Fruit fly (Drosophila melanogaster) whole organism, embryonic: ENCODE results near the gene CG12538.

Experiments used
- ATbp ChIP-seq: fragments of 200-800 bp; sonication (Bioruptor generic); optimal IDR thresholded peaks from 2 replicates; lab custom pipeline; 2017; ENCODE audit warnings: missing biosample characterization, mild to moderate bottlenecking, missing genetic modification characterization, missing genetic modification reagents
- B-H2 ChIP-seq: fragments of 200-800 bp; sonication (Bioruptor generic); optimal IDR thresholded peaks from 2 replicates; lab custom pipeline; 2018; ENCODE audit warnings: missing biosample characterization, mild to moderate bottlenecking, missing genetic modification characterization
- CG10366 ChIP-seq: fragments of 200-800 bp; sonication (Bioruptor generic); IDR thresholded peaks from 2 replicates; pipeline ENCODE4 v1.3.6; 2022; ENCODE audit warnings: missing biosample characterization, missing genetic modification characterization
- CG10431 ChIP-seq: fragments of 200-800 bp; sonication (Bioruptor generic); optimal IDR thresholded peaks from 3 replicates; lab custom pipeline; 2018; ENCODE audit warnings: missing biosample characterization, mild to moderate bottlenecking, missing genetic modification characterization
- CG10543 ChIP-seq: fragments of 200-800 bp; sonication (Bioruptor generic); optimal IDR thresholded peaks from 3 replicates; lab custom pipeline; 2017; ENCODE audit warnings: missing biosample characterization, mild to moderate bottlenecking, missing genetic modification characterization, moderate library complexity
- CG11247 ChIP-seq: fragments of 200-800 bp; sonication (Bioruptor generic); IDR thresholded peaks from 2 replicates; pipeline ENCODE4 v1.3.6; 2022; ENCODE audit warnings: missing biosample characterization, missing genetic modification characterization
- CG14965 ChIP-seq: fragments of 200-800 bp; sonication (Bioruptor generic); optimal IDR thresholded peaks from 2 replicates; lab custom pipeline; 2016; ENCODE audit warnings: missing biosample characterization, missing genetic modification characterization, borderline replicate concordance
- CG15011 ChIP-seq: fragments of 200-800 bp; sonication (Bioruptor generic); optimal IDR thresholded peaks from 3 replicates; lab custom pipeline; 2018; ENCODE audit warnings: missing biosample characterization, mild to moderate bottlenecking, missing genetic modification characterization
- CG1603 ChIP-seq: fragments of 200-800 bp; sonication (Bioruptor generic); optimal IDR thresholded peaks from 2 replicates; lab custom pipeline; 2019; ENCODE audit warnings: missing biosample characterization, mild to moderate bottlenecking, missing genetic modification characterization, moderate library complexity
- CG16813 ChIP-seq: fragments of 200-800 bp; sonication (Bioruptor generic); IDR thresholded peaks from 3 replicates; pipeline ENCODE4 v1.3.6; 2022; ENCODE audit warnings: missing biosample characterization, missing genetic modification characterization; ENCODE audit not compliant: partially characterized antibody
- CG16863 ChIP-seq: fragments of 200-800 bp; sonication (Bioruptor generic); optimal IDR thresholded peaks from 3 replicates; lab custom pipeline; 2016; ENCODE audit warnings: missing biosample characterization, missing genetic modification characterization
- CG17328 ChIP-seq: fragments of 200-800 bp; sonication (Bioruptor generic); IDR thresholded peaks from 2 replicates; pipeline ENCODE4 v1.3.6; 2022; ENCODE audit warnings: missing biosample characterization, missing genetic modification characterization
- CG17359 ChIP-seq: fragments of 200-800 bp; sonication (Bioruptor generic); optimal IDR thresholded peaks from 3 replicates; lab custom pipeline; 2018; ENCODE audit warnings: missing biosample characterization, mild to moderate bottlenecking, missing genetic modification characterization, moderate library complexity
- CG17829 ChIP-seq: fragments of 200-800 bp; optimal IDR thresholded peaks from 2 replicates; lab custom pipeline; 2019; ENCODE audit warnings: missing biosample characterization, mild to moderate bottlenecking, missing genetic modification characterization, moderate library complexity
- CG18599 ChIP-seq: fragments of 200-800 bp; sonication (Bioruptor generic); optimal IDR thresholded peaks from 3 replicates; lab custom pipeline; 2017; ENCODE audit warnings: missing biosample characterization, missing genetic modification characterization, mild to moderate bottlenecking, moderate library complexity, missing genetic modification reagents
- CG2712 ChIP-seq: fragments of 200-800 bp; optimal IDR thresholded peaks from 3 replicates; lab custom pipeline; 2019; ENCODE audit warnings: missing biosample characterization, mild to moderate bottlenecking, missing genetic modification characterization, moderate library complexity
- CG31365 ChIP-seq: fragments of 200-800 bp; sonication (Bioruptor generic); optimal IDR thresholded peaks from 2 replicates; lab custom pipeline; 2018; ENCODE audit warnings: missing biosample characterization, mild to moderate bottlenecking, missing genetic modification characterization
- CG4328 ChIP-seq: fragments of 200-800 bp; sonication (Bioruptor generic); optimal IDR thresholded peaks from 3 replicates; lab custom pipeline; 2017; ENCODE audit warnings: missing biosample characterization, missing genetic modification reagents, missing genetic modification characterization
- CG4820 ChIP-seq: fragments of 200-800 bp; sonication (Bioruptor generic); optimal IDR thresholded peaks from 3 replicates; lab custom pipeline; 2016; ENCODE audit warnings: missing biosample characterization, missing genetic modification characterization
- CG7928 ChIP-seq: fragments of 200-800 bp; sonication (Bioruptor generic); optimal IDR thresholded peaks from 2 replicates; lab custom pipeline; 2017; ENCODE audit warnings: missing biosample characterization, mild to moderate bottlenecking, missing genetic modification characterization
- CG8388 ChIP-seq: fragments of 200-800 bp; sonication (Bioruptor generic); optimal IDR thresholded peaks from 2 replicates; lab custom pipeline; 2019; ENCODE audit warnings: missing biosample characterization, mild to moderate bottlenecking, missing genetic modification characterization, moderate library complexity
- CG9727 ChIP-seq: fragments of 200-800 bp; sonication (Bioruptor generic); optimal IDR thresholded peaks from 3 replicates; lab custom pipeline; 2017; ENCODE audit warnings: missing biosample characterization, mild to moderate bottlenecking, missing genetic modification characterization
- CG9797 ChIP-seq: fragments of 200-800 bp; sonication (Bioruptor generic); optimal IDR thresholded peaks from 3 replicates; lab custom pipeline; 2018; ENCODE audit warnings: missing biosample characterization, mild to moderate bottlenecking, missing genetic modification characterization
- CHES-1-like ChIP-seq: fragments of 200-800 bp; sonication (Bioruptor generic); optimal IDR thresholded peaks from 2 replicates; lab custom pipeline; 2016; ENCODE audit warnings: missing biosample characterization, missing genetic modification characterization
- Dek ChIP-seq: fragments of 200-800 bp; sonication (Bioruptor generic); optimal IDR thresholded peaks from 3 replicates; lab custom pipeline; 2019; ENCODE audit warnings: missing biosample characterization, mild to moderate bottlenecking, missing genetic modification characterization, moderate library complexity
- Dll ChIP-seq: fragments of 200-800 bp; sonication (Bioruptor generic); IDR thresholded peaks from 4 replicates; pipeline ENCODE4 v1.3.6; 2022; ENCODE audit warnings: missing biosample characterization, missing genetic modification characterization; ENCODE audit not compliant: partially characterized antibody
- ERR ChIP-seq: fragments of 200-800 bp; sonication (Bioruptor generic); optimal IDR thresholded peaks from 2 replicates; lab custom pipeline; 2016; ENCODE audit warnings: missing biosample characterization, missing genetic modification characterization
- Hsf ChIP-seq: fragments of 200-800 bp; sonication (Bioruptor generic); optimal IDR thresholded peaks from 3 replicates; lab custom pipeline; 2016; ENCODE audit warnings: missing biosample characterization, missing genetic modification characterization
- Meics ChIP-seq: fragments of 200-800 bp; sonication (Bioruptor generic); optimal IDR thresholded peaks from 2 replicates; lab custom pipeline; 2017; ENCODE audit warnings: missing biosample characterization, mild to moderate bottlenecking, missing genetic modification characterization
- Nf-YA ChIP-seq: fragments of 200-800 bp; sonication (Bioruptor generic); IDR thresholded peaks from 2 replicates; pipeline ENCODE4 v1.3.6; 2022; ENCODE audit warnings: missing biosample characterization, missing genetic modification characterization
- Nf-YC ChIP-seq: fragments of 200-800 bp; optimal IDR thresholded peaks from 3 replicates; lab custom pipeline; 2019; ENCODE audit warnings: missing biosample characterization, mild to moderate bottlenecking, missing genetic modification characterization, moderate library complexity
- Oli ChIP-seq: fragments of 200-800 bp; sonication (Bioruptor generic); optimal IDR thresholded peaks from 2 replicates; lab custom pipeline; 2018; ENCODE audit warnings: missing biosample characterization, mild to moderate bottlenecking, missing genetic modification characterization, moderate library complexity
- Six4 ChIP-seq: fragments of 200-800 bp; sonication (Bioruptor generic); optimal IDR thresholded peaks from 2 replicates; lab custom pipeline; 2016; ENCODE audit warnings: missing biosample characterization, missing genetic modification characterization
- Sox102F ChIP-seq: fragments of 200-800 bp; sonication (Bioruptor generic); optimal IDR thresholded peaks from 2 replicates; lab custom pipeline; 2018; ENCODE audit warnings: missing biosample characterization, mild to moderate bottlenecking, missing genetic modification characterization, moderate library complexity
- Sry-δ ChIP-seq: fragments of 200-800 bp; sonication (Bioruptor generic); optimal IDR thresholded peaks from 2 replicates; lab custom pipeline; 2016; ENCODE audit warnings: missing biosample characterization, missing genetic modification characterization
- Xrp1 ChIP-seq: fragments of 200-800 bp; sonication (Bioruptor generic); IDR thresholded peaks from 2 replicates; pipeline ENCODE4 v1.3.6; 2022; ENCODE audit warnings: missing biosample characterization, missing genetic modification characterization
- ara ChIP-seq: fragments of 200-800 bp; sonication (Bioruptor generic); IDR thresholded peaks from 2 replicates; pipeline ENCODE4 v1.3.6; 2022; ENCODE audit warnings: missing biosample characterization, missing genetic modification characterization
- caup ChIP-seq: fragments of 200-800 bp; sonication (Bioruptor generic); optimal IDR thresholded peaks from 3 replicates; lab custom pipeline; 2017; ENCODE audit warnings: missing biosample characterization, mild to moderate bottlenecking, missing genetic modification characterization, moderate library complexity; ENCODE audit not compliant: severe bottlenecking
- chinmo ChIP-seq: fragments of 200-800 bp; sonication (Bioruptor generic); IDR thresholded peaks from 4 replicates; pipeline ENCODE4 v1.3.6; 2022; ENCODE audit warnings: missing biosample characterization, missing genetic modification characterization; ENCODE audit not compliant: partially characterized antibody
- crc ChIP-seq: fragments of 200-800 bp; sonication (Bioruptor generic); optimal IDR thresholded peaks from 2 replicates; lab custom pipeline; 2016; ENCODE audit warnings: missing biosample characterization, missing genetic modification characterization
- da ChIP-seq: fragments of 200-800 bp; sonication (Bioruptor generic); optimal IDR thresholded peaks from 2 replicates; lab custom pipeline; 2016; ENCODE audit warnings: missing biosample characterization, missing genetic modification characterization
- fd96Cb ChIP-seq: fragments of 200-800 bp; sonication (Bioruptor generic); optimal IDR thresholded peaks from 2 replicates; lab custom pipeline; 2018; ENCODE audit warnings: missing biosample characterization, mild to moderate bottlenecking, missing genetic modification characterization, moderate library complexity
- fru ChIP-seq: fragments of >200 bp; optimal IDR thresholded peaks from 2 replicates; lab custom pipeline; 2017
- ftz-f1 ChIP-seq: fragments of 200-800 bp; sonication (Bioruptor generic); optimal IDR thresholded peaks from 2 replicates; lab custom pipeline; 2016; ENCODE audit warnings: missing biosample characterization, missing genetic modification characterization
- klu ChIP-seq: fragments of 200-800 bp; sonication (Bioruptor generic); IDR thresholded peaks from 2 replicates; pipeline ENCODE4 v1.3.6; 2022; ENCODE audit warnings: missing biosample characterization, missing genetic modification characterization
- phol ChIP-seq: fragments of 200-800 bp; sonication (Bioruptor generic); optimal IDR thresholded peaks from 3 replicates; lab custom pipeline; 2018; ENCODE audit warnings: missing biosample characterization, mild to moderate bottlenecking, missing genetic modification characterization, moderate library complexity
- pita ChIP-seq: fragments of 200-800 bp; sonication (Bioruptor generic); optimal IDR thresholded peaks from 2 replicates; lab custom pipeline; 2017; ENCODE audit warnings: missing biosample characterization, mild to moderate bottlenecking, missing genetic modification characterization
- sens ChIP-seq: fragments of 200-800 bp; sonication (Bioruptor generic); peaks from one replicate; lab custom pipeline; 2016; ENCODE audit warnings: missing biosample characterization, missing genetic modification characterization
- sisA ChIP-seq: fragments of 200-800 bp; sonication (Bioruptor generic); IDR thresholded peaks from 2 replicates; pipeline ENCODE4 v1.3.6; 2022; ENCODE audit warnings: missing biosample characterization, missing genetic modification characterization
- wek ChIP-seq: fragments of 200-800 bp; sonication (Bioruptor generic); optimal IDR thresholded peaks from 3 replicates; lab custom pipeline; 2018; ENCODE audit warnings: missing biosample characterization, mild to moderate bottlenecking, missing genetic modification characterization, moderate library complexity
- zen ChIP-seq: fragments of 200-800 bp; sonication (Bioruptor generic); optimal IDR thresholded peaks from 3 replicates; lab custom pipeline; 2018; ENCODE audit warnings: missing biosample characterization, mild to moderate bottlenecking, missing genetic modification characterization, moderate library complexity

CG12538 gene

dm6 chr3R:13549515-13549914 is 26.2 kb upstream of the CG12538 start (continued):
- TF ChIP-seq Sox102F (GFP tag; lab: Kevin White, UChicago) (peak; percentile 77), CG2712 (tag; lab: Kevin White, UChicago) (peak; percentile 60), CG8388 (GFP tag; lab: Kevin White, UChicago) (peak; percentile 47), Six4 (GFP tag; lab: Kevin White, UChicago) (peak; percentile 19), ERR (GFP tag; lab: Kevin White, UChicago) (no peak), Dek (tag; lab: Kevin White, UChicago) (no peak), Oli (tag; lab: Kevin White, UChicago) (peak; percentile 62), CG14965 (GFP tag; lab: Kevin White, UChicago) (no peak), Nf-YA (GFP tag; lab: Robert Waterston, UW) (no peak), Sry-δ (GFP tag; lab: Kevin White, UChicago) (no peak), CG16863 (GFP tag; lab: Kevin White, UChicago) (no peak), sisA (GFP tag; lab: Robert Waterston, UW) (no peak), CG4328 (no peak), CG11247 (GFP tag; lab: Robert Waterston, UW) (no peak), CG4820 (GFP tag; lab: Kevin White, UChicago) (no peak), CG17359 (tag; lab: Kevin White, UChicago) (peak; percentile 65), CG18599 (GFP tag; lab: Kevin White, UChicago) (no peak), sens (peak; percentile 89), CG10543 (GFP tag; lab: Kevin White, UChicago) (no peak), CG10366 (no peak), Xrp1 (GFP tag; lab: Robert Waterston, UW) (no peak), CG17829 (tag; lab: Kevin White, UChicago) (peak; percentile 18), pita (GFP tag; lab: Kevin White, UChicago) (no peak), crc (GFP tag; lab: Kevin White, UChicago) (no peak), wek (GFP tag; lab: Kevin White, UChicago) (no peak), CG17328 (GFP tag; lab: Robert Waterston, UW) (peak; percentile 39; the same call in 1 of the 2 replicates), caup (no peak), Nf-YC (tag; lab: Kevin White, UChicago) (no peak), CG7928 (no peak), B-H2 (no peak), phol (tag; lab: Kevin White, UChicago) (peak; percentile 76), CG9727 (GFP tag; lab: Kevin White, UChicago) (no peak), chinmo (no peak), fd96Cb (tag; lab: Kevin White, UChicago) (peak; percentile 64), klu (GFP tag; lab: Robert Waterston, UW) (no peak), da (GFP tag; lab: Kevin White, UChicago) (no peak), ATbp (GFP tag; lab: Kevin White, UChicago) (peak; percentile 40), ftz-f1 (GFP tag; lab: Kevin White, UChicago) (no peak), CG31365 (no peak), ara (GFP tag; lab: Robert Waterston, UW) (no peak), fru (lab: Kevin White, UChicago) (no peak), CG16813 (GFP tag; lab: Robert Waterston, UW) (no peak), Hsf (GFP tag; lab: Kevin White, UChicago) (peak; percentile 38), CG10431 (no peak), CG1603 (peak; percentile 56), Meics (GFP tag; lab: Kevin White, UChicago) (no peak), Dll (no peak), CG9797 (GFP tag; lab: Kevin White, UChicago) (no peak), zen (tag; lab: Kevin White, UChicago) (no peak), CG15011 (no peak), CHES-1-like (GFP tag; lab: Kevin White, UChicago) (no peak)
